Worm (Caenorhabditis elegans): ENCODE results near the gene K10C8.4.

- no peak for TF ChIP-seq pha-4 (tag; optimal IDR thresholded peaks at IDR 0.05)
- TF ChIP-seq K11D2.4 (GFP tag; IDR thresholded peaks at IDR 0.05): no peak
- TF ChIP-seq attf-5 (GFP tag; optimal IDR thresholded peaks at IDR 0.05): no peak
- no peak for TF ChIP-seq nfya-1 (tag; optimal IDR thresholded peaks at IDR 0.05; ENCODE audit: borderline replicate concordance, insufficient read depth)
- TF ChIP-seq C17E4.6 (GFP tag; IDR thresholded peaks at IDR 0.05): no peak
- no peak for TF ChIP-seq ceh-100 (GFP tag; IDR thresholded peaks at IDR 0.05)
- no peak for TF ChIP-seq dpff-1 (tag; optimal IDR thresholded peaks at IDR 0.05)
- no peak for TF ChIP-seq ceh-91 (GFP tag; IDR thresholded peaks at IDR 0.05)
- no peak for TF ChIP-seq F57A8.1 (GFP tag; optimal IDR thresholded peaks at IDR 0.05)
- TF ChIP-seq ets-4 (GFP tag; optimal IDR thresholded peaks at IDR 0.05): no peak
- TF ChIP-seq cebp-2 (GFP tag; IDR thresholded peaks at IDR 0.05): no peak
- no peak for TF ChIP-seq nhr-27 (tag; optimal IDR thresholded peaks at IDR 0.05)
Observed at ce11 chrV:12736166-12736753, 40.2 kb downstream of the K10C8.4 start, which contains the start of gene cky-1.
